Worm (Caenorhabditis elegans) whole organism, young adult: ENCODE measurements around the gene C34B4.3.

Experiments
- F49E8.2 ChIP-seq: sonication (generic microtip); optimal IDR thresholded peaks from 3 replicates; lab custom pipeline; 2017; ENCODE audit warnings: missing genetic modification characterization, mild to moderate bottlenecking, missing compliant biosample characterization, antibody characterized with exemption, moderate library complexity; ENCODE audit not compliant: insufficient read depth
- ceh-100 ChIP-seq: fragments of 200-800 bp; sonication (Bioruptor generic); IDR thresholded peaks from 2 replicates; pipeline ENCODE4 v1.3.6; 2022; ENCODE audit warnings: missing genetic modification reagents, missing genetic modification characterization, missing compliant biosample characterization
- ceh-27 ChIP-seq: fragments of 200-800 bp; sonication (Bioruptor generic); optimal IDR thresholded peaks from 2 replicates; lab custom pipeline; 2018; ENCODE audit warnings: mild to moderate bottlenecking, missing genetic modification characterization, moderate library complexity, missing compliant biosample characterization
- lin-35 ChIP-seq, 3 experiments: fragments of 150-350 bp in 2 of 3; sonication (generic microtip) in 1 of 3; optimal IDR thresholded peaks; 2 replicates each; lab custom pipeline; 2014 to 2018; ENCODE audit warnings: missing biosample characterization in 3 of 3, missing genetic modification characterization in 3 of 3, missing genetic modification reagents in 3 of 3
- nfya-1 ChIP-seq: sonication (generic microtip); optimal IDR thresholded peaks from 2 replicates; lab custom pipeline; 2017; ENCODE audit warnings: antibody characterized with exemption, missing compliant biosample characterization, missing genetic modification characterization, borderline replicate concordance; ENCODE audit not compliant: insufficient read depth
- pha-4 ChIP-seq: fragments of 150-350 bp; sonication (generic microtip); optimal IDR thresholded peaks from 2 replicates; lab custom pipeline; 2014; ENCODE audit warnings: missing biosample characterization, missing genetic modification reagents, missing genetic modification characterization
- sdz-38 ChIP-seq: sonication (generic microtip); optimal IDR thresholded peaks from 2 replicates; lab custom pipeline; 2016; ENCODE audit warnings: missing genotype, missing genetic modification characterization, missing compliant biosample characterization
- snpc-4 ChIP-seq, 5 experiments: fragments of 150-350 bp in 1 of 5; sonication (generic microtip) in 4 of 5; optimal IDR thresholded peaks; 2 replicates each; lab custom pipeline; 2014 to 2018; ENCODE audit warnings: missing genetic modification characterization in 5 of 5, missing biosample characterization in 3 of 5, antibody characterized with exemption in 2 of 5, mild to moderate bottlenecking in 2 of 5, missing compliant biosample characterization in 2 of 5, missing genotype in 2 of 5, moderate library complexity in 2 of 5, missing genetic modification reagents in 1 of 5
- tlf-1 ChIP-seq: fragments of 200-800 bp; sonication (Bioruptor generic); optimal IDR thresholded peaks from 2 replicates; lab custom pipeline; 2018; ENCODE audit warnings: mild to moderate bottlenecking, missing genetic modification characterization, missing compliant biosample characterization
- ztf-3 ChIP-seq: fragments of 200-800 bp; sonication (Bioruptor generic); optimal IDR thresholded peaks from 2 replicates; lab custom pipeline; 2018; ENCODE audit warnings: mild to moderate bottlenecking, missing genetic modification characterization, missing compliant biosample characterization
- ztf-6 ChIP-seq: fragments of 200-800 bp; sonication (Bioruptor generic); IDR thresholded peaks from 2 replicates; pipeline ENCODE4 v1.3.6; 2022; ENCODE audit warnings: missing genetic modification reagents, missing genetic modification characterization, missing compliant biosample characterization

ce11 chrV:13074148-13074547, 3.2 kb upstream of the C34B4.3 start:
- TF ChIP-seq tlf-1 (GFP tag; lab: Kevin White, UChicago) (no peak), ceh-100 (GFP tag; lab: Robert Waterston, UW) (no peak), ztf-3 (GFP tag; lab: Kevin White, UChicago) (no peak), F49E8.2 (tag; lab: Kevin White, UChicago) (no peak), ceh-27 (GFP tag; lab: Kevin White, UChicago) (no peak), lin-35 (GFP tag; optimal IDR thresholded peaks at IDR 0.05; lab: Kevin White, UChicago) (no peak), nfya-1 (tag; lab: Kevin White, UChicago) (no peak), snpc-4 (GFP tag; optimal IDR thresholded peaks at IDR 0.05; lab: Kevin White, UChicago) (no peak), snpc-4 (tag; optimal IDR thresholded peaks at IDR 0.05; lab: Kevin White, UChicago) (no peak), pha-4 (tag; lab: Kevin White, UChicago) (no peak), sdz-38 (tag; lab: Kevin White, UChicago) (no peak), ztf-6 (GFP tag; lab: Robert Waterston, UW) (no peak)
